Fruit fly (Drosophila melanogaster) whole organism, embryonic: ENCODE measurements around the gene CG31882.

Experiments used
- B-H1 ChIP-seq: fragments of 200-800 bp; sonication (Bioruptor generic); IDR thresholded peaks from 3 replicates; pipeline ENCODE4 v1.3.6; 2022; ENCODE audit warnings: missing biosample characterization, missing genetic modification characterization
- CG10462 ChIP-seq: fragments of 200-800 bp; sonication (Bioruptor generic); optimal IDR thresholded peaks from 2 replicates; lab custom pipeline; 2016; ENCODE audit warnings: missing biosample characterization, missing genetic modification characterization
- CG10654 ChIP-seq: fragments of 200-800 bp; sonication (Bioruptor generic); optimal IDR thresholded peaks from 2 replicates; lab custom pipeline; 2016; ENCODE audit warnings: missing biosample characterization, missing genetic modification characterization
- CG14860 ChIP-seq: fragments of 200-800 bp; sonication (Bioruptor generic); IDR thresholded peaks from 3 replicates; pipeline ENCODE4 v1.3.6; 2022; ENCODE audit warnings: missing biosample characterization, missing genetic modification characterization; ENCODE audit not compliant: partially characterized antibody
- CG18764 ChIP-seq: fragments of 200-800 bp; sonication (Bioruptor generic); optimal IDR thresholded peaks from 3 replicates; lab custom pipeline; 2016; ENCODE audit warnings: missing biosample characterization, missing genetic modification characterization
- CG3163 ChIP-seq: fragments of 200-800 bp; sonication (Bioruptor generic); optimal IDR thresholded peaks from 3 replicates; lab custom pipeline; 2016; ENCODE audit warnings: missing biosample characterization, missing genetic modification characterization
- CG34224 ChIP-seq: fragments of 200-800 bp; sonication (Bioruptor generic); IDR thresholded peaks from 3 replicates; pipeline ENCODE4 v1.3.6; 2022; ENCODE audit warnings: missing biosample characterization, missing genetic modification characterization; ENCODE audit not compliant: partially characterized antibody
- CG4404 ChIP-seq: fragments of 200-800 bp; sonication (Bioruptor generic); IDR thresholded peaks from 2 replicates; pipeline ENCODE4 v1.3.6; 2022; ENCODE audit warnings: missing biosample characterization, missing genetic modification characterization
- CG4820 ChIP-seq: fragments of 200-800 bp; sonication (Bioruptor generic); optimal IDR thresholded peaks from 3 replicates; lab custom pipeline; 2016; ENCODE audit warnings: missing biosample characterization, missing genetic modification characterization
- CG7357 ChIP-seq: fragments of 200-800 bp; sonication (Bioruptor generic); IDR thresholded peaks from 3 replicates; pipeline ENCODE4 v1.3.6; 2022; ENCODE audit warnings: missing biosample characterization, missing genetic modification characterization
- CG8281 ChIP-seq: fragments of 200-800 bp; sonication (Bioruptor generic); optimal IDR thresholded peaks from 2 replicates; lab custom pipeline; 2018; ENCODE audit warnings: missing biosample characterization, mild to moderate bottlenecking, missing genetic modification characterization, moderate library complexity
- CG8290 ChIP-seq, 3 experiments: fragments of 200-800 bp; sonication (Bioruptor generic); optimal IDR thresholded peaks; 2 replicates each; lab custom pipeline; 2016 to 2019; ENCODE audit warnings: missing biosample characterization in 3 of 3, missing genetic modification characterization in 3 of 3, mild to moderate bottlenecking in 2 of 3, moderate library complexity in 1 of 3
- CG8765 ChIP-seq: fragments of 200-800 bp; sonication (Bioruptor generic); IDR thresholded peaks from 2 replicates; pipeline ENCODE4 v1.3.6; 2022; ENCODE audit warnings: missing biosample characterization, missing genetic modification characterization
- CG8944 ChIP-seq: fragments of 200-800 bp; sonication (Bioruptor generic); optimal IDR thresholded peaks from 3 replicates; lab custom pipeline; 2016; ENCODE audit warnings: missing biosample characterization, missing genetic modification characterization
- Dll ChIP-seq: fragments of 200-800 bp; sonication (Bioruptor generic); IDR thresholded peaks from 4 replicates; pipeline ENCODE4 v1.3.6; 2022; ENCODE audit warnings: missing biosample characterization, missing genetic modification characterization; ENCODE audit not compliant: partially characterized antibody
- Gug ChIP-seq: fragments of 200-800 bp; sonication (Bioruptor generic); IDR thresholded peaks from 4 replicates; pipeline ENCODE4 v1.3.6; 2022; ENCODE audit warnings: missing biosample characterization, missing genetic modification characterization
- HLH54F ChIP-seq: fragments of 200-800 bp; sonication (Bioruptor generic); optimal IDR thresholded peaks from 3 replicates; lab custom pipeline; 2016; ENCODE audit warnings: missing biosample characterization, missing genetic modification characterization
- Jarid2 ChIP-seq: fragments of 200-800 bp; sonication (Bioruptor generic); optimal IDR thresholded peaks from 3 replicates; lab custom pipeline; 2017; ENCODE audit warnings: mild to moderate bottlenecking, missing biosample characterization, missing genetic modification reagents, missing genetic modification characterization
- Max ChIP-seq: fragments of 200-800 bp; sonication (Bioruptor generic); optimal IDR thresholded peaks from 2 replicates; lab custom pipeline; 2016; ENCODE audit warnings: missing biosample characterization, mild to moderate bottlenecking, missing genetic modification characterization
- Myb ChIP-seq: fragments of 200-800 bp; sonication (Bioruptor generic); optimal IDR thresholded peaks from 2 replicates; lab custom pipeline; 2016; ENCODE audit warnings: missing biosample characterization, missing genetic modification characterization
- NK7.1 ChIP-seq: fragments of 200-800 bp; sonication (Bioruptor generic); optimal IDR thresholded peaks from 3 replicates; lab custom pipeline; 2016; ENCODE audit warnings: missing biosample characterization, missing genetic modification characterization
- Nf-YB ChIP-seq: fragments of 200-800 bp; sonication (Bioruptor generic); optimal IDR thresholded peaks from 3 replicates; lab custom pipeline; 2019; ENCODE audit warnings: missing biosample characterization, mild to moderate bottlenecking, missing genetic modification characterization, moderate library complexity
- Pdp1 ChIP-seq, 2 experiments: fragments of 200-800 bp; sonication (Bioruptor generic); optimal IDR thresholded peaks; 3 replicates each; lab custom pipeline; 2016; ENCODE audit warnings: missing biosample characterization in 2 of 2, missing genetic modification characterization in 2 of 2, mild to moderate bottlenecking in 1 of 2, moderate library complexity in 1 of 2
- Sry-β ChIP-seq: fragments of 200-800 bp; sonication (Bioruptor generic); optimal IDR thresholded peaks from 2 replicates; lab custom pipeline; 2018; ENCODE audit warnings: missing biosample characterization, mild to moderate bottlenecking, missing genetic modification characterization, moderate library complexity
- Ssrp ChIP-seq: fragments of 200-800 bp; sonication (Bioruptor generic); optimal IDR thresholded peaks from 2 replicates; lab custom pipeline; 2018; ENCODE audit warnings: missing biosample characterization, mild to moderate bottlenecking, missing genetic modification characterization, moderate library complexity
- Stat92E ChIP-seq, 3 experiments: fragments of >200 bp in 2 of 3; fragments of 200-800 bp in 1 of 3; sonication (Bioruptor generic) in 1 of 3; optimal IDR thresholded peaks; 2 replicates each; lab custom pipeline; 2017 to 2019; ENCODE audit warnings: missing biosample characterization in 3 of 3, missing genetic modification characterization in 3 of 3, mild to moderate bottlenecking in 1 of 3, moderate library complexity in 1 of 3
- al ChIP-seq: fragments of 200-800 bp; sonication (Bioruptor generic); IDR thresholded peaks from 2 replicates; pipeline ENCODE4 v1.3.6; 2022; ENCODE audit warnings: missing biosample characterization, missing genetic modification characterization
- az2 ChIP-seq: fragments of 200-800 bp; sonication (Bioruptor generic); optimal IDR thresholded peaks from 3 replicates; lab custom pipeline; 2016; ENCODE audit warnings: missing biosample characterization, missing genetic modification characterization
- crol ChIP-seq: fragments of 200-800 bp; sonication (Bioruptor generic); IDR thresholded peaks from 2 replicates; pipeline ENCODE4 v1.3.6; 2022; ENCODE audit warnings: missing biosample characterization, missing genetic modification characterization
- dan ChIP-seq: fragments of 200-800 bp; sonication (Bioruptor generic); IDR thresholded peaks from 2 replicates; pipeline ENCODE4 v1.3.6; 2022; ENCODE audit warnings: missing biosample characterization, missing genetic modification characterization
- danr ChIP-seq: fragments of 200-800 bp; sonication (Bioruptor generic); IDR thresholded peaks from 2 replicates; pipeline ENCODE4 v1.3.6; 2022; ENCODE audit warnings: missing biosample characterization, missing genetic modification characterization
- disco-r ChIP-seq: fragments of 200-800 bp; sonication (Bioruptor generic); optimal IDR thresholded peaks from 2 replicates; lab custom pipeline; 2016; ENCODE audit warnings: missing biosample characterization, missing genetic modification characterization
- dmrt99B ChIP-seq: fragments of 200-800 bp; sonication (Bioruptor generic); optimal IDR thresholded peaks from 2 replicates; lab custom pipeline; 2018; ENCODE audit warnings: missing biosample characterization, mild to moderate bottlenecking, missing genetic modification characterization, moderate library complexity
- dysf ChIP-seq: fragments of 200-800 bp; sonication (Bioruptor generic); IDR thresholded peaks from 3 replicates; pipeline ENCODE4 v1.3.6; 2022; ENCODE audit warnings: missing biosample characterization, missing genetic modification characterization
- eve ChIP-seq, 2 experiments: fragments of >200 bp; optimal IDR thresholded peaks; 2 replicates each; lab custom pipeline; 2017; ENCODE audit warnings: missing biosample characterization in 2 of 2, missing genetic modification characterization in 2 of 2
- fd96Cb ChIP-seq: fragments of 200-800 bp; sonication (Bioruptor generic); optimal IDR thresholded peaks from 2 replicates; lab custom pipeline; 2018; ENCODE audit warnings: missing biosample characterization, mild to moderate bottlenecking, missing genetic modification characterization, moderate library complexity
- gfzf ChIP-seq: fragments of 200-800 bp; sonication (Bioruptor generic); optimal IDR thresholded peaks from 2 replicates; lab custom pipeline; 2016; ENCODE audit warnings: missing biosample characterization, mild to moderate bottlenecking, missing genetic modification characterization, moderate library complexity
- gt ChIP-seq: fragments of 200-800 bp; sonication (Bioruptor generic); IDR thresholded peaks from 2 replicates; pipeline ENCODE4 v1.3.6; 2022; ENCODE audit warnings: missing biosample characterization, missing genetic modification characterization
- hkb ChIP-seq, 2 experiments: fragments of 200-800 bp in 1 of 2; fragments of >200 bp in 1 of 2; sonication (Bioruptor generic) in 1 of 2; IDR thresholded peaks in 1 of 2; optimal IDR thresholded peaks in 1 of 2; 2 replicates each; pipeline versions ENCODE4 v1.3.6 to Lab custom; 2017 to 2022; ENCODE audit warnings: missing biosample characterization in 1 of 2, missing genetic modification characterization in 1 of 2
- lmd ChIP-seq: fragments of 200-800 bp; sonication (Bioruptor generic); IDR thresholded peaks from 2 replicates; pipeline ENCODE4 v1.3.6; 2022; ENCODE audit warnings: missing biosample characterization, missing genetic modification characterization
- nmo ChIP-seq: fragments of 200-800 bp; sonication (Bioruptor generic); optimal IDR thresholded peaks from 2 replicates; lab custom pipeline; 2018; ENCODE audit warnings: missing biosample characterization, mild to moderate bottlenecking, missing genetic modification characterization, moderate library complexity
- ranshi ChIP-seq: fragments of 200-800 bp; sonication (Bioruptor generic); IDR thresholded peaks from 2 replicates; pipeline ENCODE4 v1.3.6; 2022; ENCODE audit warnings: missing biosample characterization, missing genetic modification characterization
- schlank ChIP-seq: fragments of 200-800 bp; sonication (Bioruptor generic); optimal IDR thresholded peaks from 2 replicates; lab custom pipeline; 2018; ENCODE audit warnings: missing biosample characterization, mild to moderate bottlenecking, missing genetic modification characterization
- tap ChIP-seq: fragments of 200-800 bp; optimal IDR thresholded peaks from 3 replicates; lab custom pipeline; 2019; ENCODE audit warnings: missing biosample characterization, mild to moderate bottlenecking, missing genetic modification characterization, moderate library complexity
- tgo ChIP-seq: fragments of 200-800 bp; sonication (Bioruptor generic); IDR thresholded peaks from 3 replicates; pipeline ENCODE4 v1.3.6; 2022; ENCODE audit warnings: missing biosample characterization, missing genetic modification characterization
- trem ChIP-seq: fragments of 200-800 bp; optimal IDR thresholded peaks from 3 replicates; lab custom pipeline; 2019; ENCODE audit warnings: missing biosample characterization, mild to moderate bottlenecking, missing genetic modification characterization, moderate library complexity
- twi ChIP-seq: fragments of 200-800 bp; optimal IDR thresholded peaks from 2 replicates; lab custom pipeline; 2019; ENCODE audit warnings: missing biosample characterization, mild to moderate bottlenecking, missing genetic modification characterization, moderate library complexity
- tx ChIP-seq: fragments of 200-800 bp; sonication (Bioruptor generic); optimal IDR thresholded peaks from 2 replicates; lab custom pipeline; 2016; ENCODE audit warnings: missing biosample characterization, missing genetic modification characterization
- yki ChIP-seq: fragments of >200 bp; optimal IDR thresholded peaks from 3 replicates; lab custom pipeline; 2018
- zfh2 ChIP-seq: fragments of 200-800 bp; sonication (Bioruptor generic); optimal IDR thresholded peaks from 2 replicates; lab custom pipeline; 2016; ENCODE audit warnings: missing biosample characterization, missing genetic modification characterization

The CG31882 gene

DNA sequence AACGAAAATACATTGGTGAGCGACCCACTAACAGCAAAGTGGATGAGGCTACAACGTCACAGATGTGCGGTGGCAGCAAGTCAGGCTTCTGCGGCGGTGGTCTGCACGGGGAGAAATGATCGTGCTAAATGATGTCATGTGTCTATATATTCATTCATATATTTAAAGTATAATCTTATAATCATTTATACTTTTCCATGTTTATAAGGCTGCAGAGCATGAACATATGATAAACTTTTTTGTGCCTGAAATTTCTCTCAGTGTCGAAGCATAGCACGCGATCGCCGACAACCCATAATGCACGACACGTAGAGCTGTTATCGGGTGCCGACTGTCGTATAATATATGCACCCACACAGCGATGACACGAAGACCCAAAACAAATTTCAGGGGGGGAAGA, 26.7 kb downstream of the CG31882 start (continued):
- TF ChIP-seq CG4820 (peak; percentile 71), HLH54F (no peak), CG14860 (GFP tag; lab: Robert Waterston, UW) (no peak), CG4404 (GFP tag; lab: Robert Waterston, UW) (peak; percentile 91), dysf (GFP tag; lab: Robert Waterston, UW) (peak; percentile 67), CG8944 (GFP tag; lab: Kevin White, UChicago) (no peak), az2 (GFP tag; lab: Kevin White, UChicago) (peak; percentile 58), Dll (GFP tag; lab: Robert Waterston, UW) (no peak), gfzf (GFP tag; lab: Kevin White, UChicago) (no peak), Pdp1 (GFP tag; optimal IDR thresholded peaks at IDR 0.05; lab: Kevin White, UChicago) (peak in 1 of 2 experiments; percentile 1), Nf-YB (GFP tag; lab: Kevin White, UChicago) (peak; percentile 22), hkb (optimal IDR thresholded peaks at IDR 0.05; lab: Kevin White, UChicago) (no peak), hkb (GFP tag; IDR thresholded peaks at IDR 0.05; lab: Robert Waterston, UW) (peak; percentile 67), yki (lab: Kevin White, UChicago) (no peak), Myb (GFP tag; lab: Kevin White, UChicago) (no peak), Ssrp (tag; lab: Kevin White, UChicago) (peak; percentile 71), Stat92E (GFP tag; optimal IDR thresholded peaks at IDR 0.05; lab: Kevin White, UChicago) (peak in 1 of 3 experiments; percentile 43), eve (GFP tag; optimal IDR thresholded peaks at IDR 0.05; lab: Kevin White, UChicago) (peak in 1 of 2 experiments; percentile 57), tx (GFP tag; lab: Kevin White, UChicago) (no peak), CG8290 (GFP tag; optimal IDR thresholded peaks at IDR 0.05; lab: Kevin White, UChicago) (peak; percentile 35), CG8290 (tag; optimal IDR thresholded peaks at IDR 0.05; lab: Kevin White, UChicago) (peak in 1 of 2 experiments; percentile 20), nmo (GFP tag; lab: Kevin White, UChicago) (peak; percentile 76), ranshi (GFP tag; lab: Robert Waterston, UW) (peak; percentile 74; the same call in 1 of the 2 replicates), lmd (GFP tag; lab: Robert Waterston, UW) (peak; percentile 82), tgo (peak; percentile 74), danr (GFP tag; lab: Robert Waterston, UW) (0 out of 2 replicates have a peak, but pooled peaks have one; percentile 19), Jarid2 (GFP tag; lab: Kevin White, UChicago) (peak; percentile 14), dan (GFP tag; lab: Robert Waterston, UW) (peak; percentile 79), al (GFP tag; lab: Robert Waterston, UW) (no peak), zfh2 (GFP tag; lab: Kevin White, UChicago) (no peak), CG8281 (no peak), crol (GFP tag; lab: Robert Waterston, UW) (peak; percentile 43; the same call in 1 of the 2 replicates), dmrt99B (tag; lab: Kevin White, UChicago) (peak; percentile 66), CG34224 (GFP tag; lab: Robert Waterston, UW) (no peak), CG18764 (GFP tag; lab: Kevin White, UChicago) (peak; percentile 31), twi (tag; lab: Kevin White, UChicago) (peak; percentile 68), gt (GFP tag; lab: Robert Waterston, UW) (peak; percentile 72), schlank (tag; lab: Kevin White, UChicago) (no peak), B-H1 (GFP tag; lab: Robert Waterston, UW) (peak; percentile 29; the same call in 2 of the 3 replicates), tap (peak; percentile 41), CG8765 (peak; percentile 79; the same call in 1 of the 2 replicates), NK7.1 (no peak), Max (peak; percentile 29), Gug (GFP tag; lab: Robert Waterston, UW) (peak; percentile 63; the same call in 3 of the 4 replicates), disco-r (GFP tag; lab: Kevin White, UChicago) (no peak), CG3163 (GFP tag; lab: Kevin White, UChicago) (no peak), fd96Cb (peak; percentile 75), CG10654 (GFP tag; lab: Kevin White, UChicago) (peak; percentile 6), Sry-β (no peak), trem (peak; percentile 69), CG10462 (GFP tag; lab: Kevin White, UChicago) (peak; percentile 7), CG7357 (GFP tag; lab: Robert Waterston, UW) (peak; percentile 52; the same call in 1 of the 3 replicates)
